Fruit fly (Drosophila melanogaster): Measurements from ENCODE around the gene His4r.
A peak's percentile ranks its signal among the peaks of the same experiment; 100 is the strongest.

His4r gene

DNA sequence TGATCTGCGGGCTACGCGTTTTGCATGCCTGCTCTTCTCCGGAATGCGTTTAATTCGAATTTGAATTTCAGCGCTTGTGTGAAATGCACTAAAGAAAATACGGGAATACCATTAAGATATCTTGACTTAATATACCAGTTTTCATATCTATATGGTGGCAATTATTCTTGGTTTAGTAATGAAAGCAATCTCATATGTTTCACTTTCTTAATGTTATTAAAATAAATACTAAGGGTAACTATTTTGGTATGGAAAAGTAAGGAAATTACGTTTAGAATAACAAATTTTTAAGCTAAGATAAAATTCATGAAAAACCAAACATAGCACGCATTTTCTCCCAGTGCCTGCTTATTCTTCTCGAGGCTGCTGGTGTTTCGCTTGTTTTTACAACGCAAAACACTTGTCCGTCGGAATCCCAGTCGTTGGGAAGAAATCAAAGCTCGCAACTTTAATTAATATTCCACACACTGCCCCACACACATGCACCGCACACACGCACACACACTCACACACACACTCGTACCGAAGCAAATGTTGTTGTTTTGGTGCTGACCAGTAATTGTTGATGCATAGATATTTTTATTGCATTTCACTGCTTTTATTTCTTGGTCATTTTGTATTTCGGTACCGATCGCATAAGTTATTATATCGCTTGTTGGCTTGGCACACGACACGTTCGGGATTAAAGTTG lies 47.6 kb upstream of the His4r start (continued):
- TF ChIP-seq CG11093 (GFP tag; IDR thresholded peaks at IDR 0.05) = no peak
- TF ChIP-seq CG2678 (tag; optimal IDR thresholded peaks at IDR 0.05) = peak; percentile 50
- peak; percentile 11 for TF ChIP-seq Ssrp (tag; optimal IDR thresholded peaks at IDR 0.05)
- peak; percentile 5 for TF ChIP-seq CG2120 (GFP tag; optimal IDR thresholded peaks at IDR 0.05)
- TF ChIP-seq CG30403 (GFP tag; optimal IDR thresholded peaks at IDR 0.05) = peak; percentile 3
- no peak for TF ChIP-seq CG10654 (GFP tag; optimal IDR thresholded peaks at IDR 0.05)
- TF ChIP-seq CG8924 (tag; optimal IDR thresholded peaks at IDR 0.05) = no peak
- peak; percentile 46 for TF ChIP-seq nmo (GFP tag; optimal IDR thresholded peaks at IDR 0.05)
- no peak for TF ChIP-seq Opbp (GFP tag; IDR thresholded peaks at IDR 0.05; ENCODE audit: partially characterized antibody)
- peak; percentile 5 for TF ChIP-seq lab (GFP tag; optimal IDR thresholded peaks at IDR 0.05)
- no peak for TF ChIP-seq pum (GFP tag; optimal IDR thresholded peaks at IDR 0.05)
- peak; percentile 63 for TF ChIP-seq gem (tag; optimal IDR thresholded peaks at IDR 0.05)
- TF ChIP-seq CG18262 (tag; optimal IDR thresholded peaks at IDR 0.05) = peak; percentile 44
- TF ChIP-seq cg (GFP tag; optimal IDR thresholded peaks at IDR 0.05) = peak; percentile 38
- TF ChIP-seq bsh (GFP tag; optimal IDR thresholded peaks at IDR 0.05) = peak in 1 of 2 experiments; percentile 30
- TF ChIP-seq Nf-YC (tag; optimal IDR thresholded peaks at IDR 0.05) = no peak
- 0 out of 3 replicates have a peak, but pooled peaks have one; percentile 17 for TF ChIP-seq tgo (GFP tag; IDR thresholded peaks at IDR 0.05)
- TF ChIP-seq CG31365 (tag; optimal IDR thresholded peaks at IDR 0.05) = no peak
- peak; percentile 28; the same call in 2 of the 3 replicates for TF ChIP-seq row (GFP tag; IDR thresholded peaks at IDR 0.05)
- no peak for TF ChIP-seq Atf-2 (GFP tag; optimal IDR thresholded peaks at IDR 0.05)
- TF ChIP-seq CG7839 (tag; optimal IDR thresholded peaks at IDR 0.05) = peak; percentile 30
- 0 out of 3 replicates have a peak, but pooled peaks have one; percentile 42 for TF ChIP-seq jigr1 (GFP tag; IDR thresholded peaks at IDR 0.05)
- peak; percentile 51 for TF ChIP-seq phol (tag; optimal IDR thresholded peaks at IDR 0.05)
- TF ChIP-seq croc (GFP tag; conservative IDR thresholded peaks at IDR 0.05) = no peak
- no peak for TF ChIP-seq ap (GFP tag; IDR thresholded peaks at IDR 0.05)
- TF ChIP-seq grau (tag; optimal IDR thresholded peaks at IDR 0.05) = peak; percentile 44
- TF ChIP-seq CG3847 (GFP tag; IDR thresholded peaks at IDR 0.05) = 0 out of 2 replicates have a peak, but pooled peaks have one; percentile 6
- peak; percentile 41 for TF ChIP-seq CG2712 (tag; optimal IDR thresholded peaks at IDR 0.05)
- no peak for TF ChIP-seq btn (GFP tag; optimal IDR thresholded peaks at IDR 0.05)
- no peak for TF ChIP-seq vnd (GFP tag; IDR thresholded peaks at IDR 0.05; ENCODE audit: partially characterized antibody)
- peak; percentile 51 for TF ChIP-seq Oli (tag; optimal IDR thresholded peaks at IDR 0.05)
- TF ChIP-seq CG1233 (GFP tag; optimal IDR thresholded peaks at IDR 0.05) = no peak
- no peak for TF ChIP-seq bowl (GFP tag; IDR thresholded peaks at IDR 0.05)
- no peak for TF ChIP-seq tx (GFP tag; optimal IDR thresholded peaks at IDR 0.05)
- TF ChIP-seq CG17802 (tag; optimal IDR thresholded peaks at IDR 0.05) = no peak
- no peak for TF ChIP-seq Doc2 (GFP tag; IDR thresholded peaks at IDR 0.05)
- TF ChIP-seq ci (GFP tag; IDR thresholded peaks at IDR 0.05) = 0 out of 3 replicates have a peak, but pooled peaks have one; percentile 26
- TF ChIP-seq CG10979 (tag; optimal IDR thresholded peaks at IDR 0.05) = peak; percentile 14
- no peak for TF ChIP-seq CG18599 (GFP tag; optimal IDR thresholded peaks at IDR 0.05)
- peak; percentile 37 for TF ChIP-seq CG12391 (tag; optimal IDR thresholded peaks at IDR 0.05)
- no peak for TF ChIP-seq lilli (GFP tag; optimal IDR thresholded peaks at IDR 0.05)
- no peak for TF ChIP-seq HmgZ (tag; optimal IDR thresholded peaks at IDR 0.05)
- TF ChIP-seq dmrt99B (tag; optimal IDR thresholded peaks at IDR 0.05) = peak; percentile 51
- no peak for TF ChIP-seq her (GFP tag; optimal IDR thresholded peaks at IDR 0.05)
- TF ChIP-seq Dfd (GFP tag; optimal IDR thresholded peaks at IDR 0.05) = peak in 1 of 2 experiments; percentile 54
- peak; percentile 57 for TF ChIP-seq Sox102F (GFP tag; optimal IDR thresholded peaks at IDR 0.05)
- TF ChIP-seq CG13424 (tag; optimal IDR thresholded peaks at IDR 0.05) = peak; percentile 35
- peak; percentile 61 for TF ChIP-seq sens (GFP tag)
